Worm (Caenorhabditis elegans): ENCODE data around the gene nhr-28.

The nhr-28 gene

DNA sequence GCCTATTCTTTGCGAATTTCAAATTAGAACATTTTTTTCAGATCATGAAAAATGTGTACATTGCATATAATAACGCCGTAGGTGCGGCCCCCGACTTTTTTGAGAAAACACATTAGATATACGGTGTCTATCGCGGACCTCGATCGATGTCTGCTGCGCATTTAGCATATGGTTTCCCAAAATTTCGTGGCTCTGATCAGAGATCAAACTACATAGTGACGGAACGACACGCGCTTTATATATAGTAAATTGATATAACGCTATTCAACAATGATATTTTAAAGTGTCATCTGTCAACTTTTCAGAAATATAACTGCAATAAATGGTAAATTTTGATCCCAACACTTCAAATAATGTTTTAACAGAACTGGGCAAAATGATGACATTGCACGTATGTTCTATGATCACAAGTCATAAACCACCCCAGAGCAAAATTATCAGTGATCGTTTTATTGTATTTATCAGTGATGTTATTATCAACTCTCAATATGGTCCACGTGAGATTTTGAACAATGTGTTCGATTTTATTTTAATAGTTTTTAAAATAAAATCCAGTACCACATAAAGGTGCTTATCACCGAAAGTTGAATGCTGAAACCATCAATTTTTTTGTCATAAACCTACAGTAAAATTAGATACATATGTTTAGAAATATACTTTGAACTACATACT is 8.4 kb upstream of the nhr-28 start:
- TF ChIP-seq klf-2 (GFP tag; conservative IDR thresholded peaks at IDR 0.05) (no peak), ref-1 (GFP tag; conservative IDR thresholded peaks at IDR 0.05) (no peak)

- TF ChIP-seq klf-2 (GFP tag; conservative IDR thresholded peaks at IDR 0.05) (no peak), med-1 (GFP tag; optimal IDR thresholded peaks at IDR 0.05; ENCODE audit: insufficient read depth) (no peak), flt-1 (GFP tag; IDR thresholded peaks at IDR 0.05) (no peak), ztf-29 (GFP tag; IDR thresholded peaks at IDR 0.05) (no peak), cog-1 (tag; optimal IDR thresholded peaks at IDR 0.05) (no peak), tab-1 (GFP tag; IDR thresholded peaks at IDR 0.05) (no peak), ref-1 (GFP tag; conservative IDR thresholded peaks at IDR 0.05) (no peak)
Measured at ce11 chrX:16349019-16349418, 5.8 kb upstream of the nhr-28 start.

ce11 chrX:16352503-16352902 is 2.3 kb upstream of the nhr-28 start:
- no peak for TF ChIP-seq klf-2 (GFP tag; conservative IDR thresholded peaks at IDR 0.05)
- no peak for TF ChIP-seq ztf-23 (GFP tag; IDR thresholded peaks at IDR 0.05)
- no peak for TF ChIP-seq tab-1 (GFP tag; IDR thresholded peaks at IDR 0.05)
- TF ChIP-seq med-1 (GFP tag; optimal IDR thresholded peaks at IDR 0.05; ENCODE audit: insufficient read depth), result no peak
- TF ChIP-seq ref-1 (GFP tag; conservative IDR thresholded peaks at IDR 0.05), result no peak
- TF ChIP-seq cog-1 (tag; optimal IDR thresholded peaks at IDR 0.05), result no peak
- TF ChIP-seq T22C8.4 (GFP tag; IDR thresholded peaks at IDR 0.05), result no peak
- no peak for TF ChIP-seq flt-1 (GFP tag; IDR thresholded peaks at IDR 0.05)
- TF ChIP-seq ztf-29 (GFP tag; IDR thresholded peaks at IDR 0.05), result no peak

DNA sequence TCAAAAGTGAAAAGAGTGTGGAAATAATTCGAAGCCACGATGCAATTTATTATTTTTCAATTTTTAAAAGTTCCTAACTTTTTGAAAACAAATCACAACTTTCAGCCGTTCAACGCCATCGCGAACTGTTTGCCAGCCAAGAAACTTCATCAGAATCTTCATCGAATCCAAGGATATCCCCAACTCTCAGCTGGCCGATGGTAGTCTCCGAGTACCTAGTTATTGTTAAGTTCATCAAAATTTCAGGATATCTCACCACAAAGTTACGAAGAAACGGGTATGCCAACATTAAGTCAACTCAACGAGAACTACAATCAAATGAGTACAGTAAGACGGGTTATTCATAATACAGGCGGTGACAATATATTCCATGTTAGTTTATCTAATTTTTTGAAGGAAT is 1.6 kb downstream of the nhr-28 start:
- TF ChIP-seq cog-1 (tag; optimal IDR thresholded peaks at IDR 0.05) (no peak), ztf-29 (GFP tag; IDR thresholded peaks at IDR 0.05) (no peak), klf-2 (GFP tag; conservative IDR thresholded peaks at IDR 0.05) (no peak), tab-1 (GFP tag; IDR thresholded peaks at IDR 0.05) (no peak), ref-1 (GFP tag; conservative IDR thresholded peaks at IDR 0.05) (no peak), T22C8.4 (GFP tag; IDR thresholded peaks at IDR 0.05) (no peak), med-1 (GFP tag; optimal IDR thresholded peaks at IDR 0.05; ENCODE audit: insufficient read depth) (no peak)

- TF ChIP-seq ztf-23 (GFP tag; IDR thresholded peaks at IDR 0.05) (no peak), tab-1 (GFP tag; IDR thresholded peaks at IDR 0.05) (0 out of 2 replicates have a peak, but pooled peaks have one; percentile 54), T22C8.4 (GFP tag; IDR thresholded peaks at IDR 0.05) (no peak)
Measured at ce11 chrX:16357531-16357930, 2.8 kb downstream of the nhr-28 start.

- TF ChIP-seq ref-1 (GFP tag; conservative IDR thresholded peaks at IDR 0.05) (no peak), cog-1 (tag; optimal IDR thresholded peaks at IDR 0.05) (no peak), tab-1 (GFP tag; IDR thresholded peaks at IDR 0.05) (no peak), ztf-29 (GFP tag; IDR thresholded peaks at IDR 0.05) (no peak), flt-1 (GFP tag; IDR thresholded peaks at IDR 0.05) (no peak), ztf-23 (GFP tag; IDR thresholded peaks at IDR 0.05) (no peak), T22C8.4 (GFP tag; IDR thresholded peaks at IDR 0.05) (no peak), klf-2 (GFP tag; conservative IDR thresholded peaks at IDR 0.05) (no peak)
Measured at ce11 chrX:16361001-16361400, 6.2 kb downstream of the nhr-28 start.

DNA sequence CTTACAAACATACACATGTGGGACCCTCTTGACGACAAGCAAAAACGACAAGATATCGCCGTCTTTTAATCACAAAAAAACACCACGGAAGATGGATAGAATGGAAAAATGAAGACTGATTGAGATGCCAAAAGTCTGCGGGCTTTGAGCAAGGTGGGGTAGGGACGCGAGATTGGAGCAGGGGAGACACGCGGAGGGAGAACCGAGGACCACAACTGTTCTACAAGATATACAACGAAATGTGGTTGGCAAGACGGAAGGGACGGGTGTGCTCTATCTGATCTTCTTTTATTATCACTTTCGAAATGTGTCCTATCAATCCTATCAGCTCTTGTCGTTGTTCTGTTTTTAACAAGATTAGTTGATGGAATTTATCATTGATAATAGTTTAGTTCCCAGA is 8.9 kb downstream of the nhr-28 start:
- TF ChIP-seq cog-1 (tag; optimal IDR thresholded peaks at IDR 0.05) (no peak), ztf-29 (GFP tag; IDR thresholded peaks at IDR 0.05) (no peak), ref-1 (GFP tag; conservative IDR thresholded peaks at IDR 0.05) (no peak), klf-2 (GFP tag; conservative IDR thresholded peaks at IDR 0.05) (no peak), ztf-23 (GFP tag; IDR thresholded peaks at IDR 0.05) (no peak), tab-1 (GFP tag; IDR thresholded peaks at IDR 0.05) (no peak), med-1 (GFP tag; optimal IDR thresholded peaks at IDR 0.05; ENCODE audit: insufficient read depth) (no peak), T22C8.4 (GFP tag; IDR thresholded peaks at IDR 0.05) (no peak), flt-1 (GFP tag; IDR thresholded peaks at IDR 0.05) (no peak)

- TF ChIP-seq ztf-23 (GFP tag; IDR thresholded peaks at IDR 0.05) (no peak), ref-1 (GFP tag; conservative IDR thresholded peaks at IDR 0.05) (no peak), ztf-29 (GFP tag; IDR thresholded peaks at IDR 0.05) (no peak), tab-1 (GFP tag; IDR thresholded peaks at IDR 0.05) (no peak), med-1 (GFP tag; optimal IDR thresholded peaks at IDR 0.05; ENCODE audit: insufficient read depth) (no peak), klf-2 (GFP tag; conservative IDR thresholded peaks at IDR 0.05) (no peak), T22C8.4 (GFP tag; IDR thresholded peaks at IDR 0.05) (no peak), flt-1 (GFP tag; IDR thresholded peaks at IDR 0.05) (no peak), cog-1 (tag; optimal IDR thresholded peaks at IDR 0.05) (no peak)
Measured at ce11 chrX:16366508-16366907, 11.7 kb downstream of the nhr-28 start.

- TF ChIP-seq klf-2 (GFP tag; conservative IDR thresholded peaks at IDR 0.05), result no peak
- TF ChIP-seq cog-1 (tag; optimal IDR thresholded peaks at IDR 0.05), result no peak
- TF ChIP-seq ztf-29 (GFP tag; IDR thresholded peaks at IDR 0.05), result no peak
- no peak for TF ChIP-seq flt-1 (GFP tag; IDR thresholded peaks at IDR 0.05)
- TF ChIP-seq ref-1 (GFP tag; conservative IDR thresholded peaks at IDR 0.05), result no peak
- TF ChIP-seq T22C8.4 (GFP tag; IDR thresholded peaks at IDR 0.05), result no peak
- no peak for TF ChIP-seq ztf-23 (GFP tag; IDR thresholded peaks at IDR 0.05)
Measured at ce11 chrX:16366993-16367392, 12.2 kb downstream of the nhr-28 start, which contains the start of gene ace-1. ace-1 (plus strand) TSS chrX:16367293.

- no peak for TF ChIP-seq ztf-23 (GFP tag; IDR thresholded peaks at IDR 0.05)
- no peak for TF ChIP-seq med-1 (GFP tag; optimal IDR thresholded peaks at IDR 0.05; ENCODE audit: insufficient read depth)
- no peak for TF ChIP-seq T22C8.4 (GFP tag; IDR thresholded peaks at IDR 0.05)
- no peak for TF ChIP-seq flt-1 (GFP tag; IDR thresholded peaks at IDR 0.05)
- TF ChIP-seq ref-1 (GFP tag; conservative IDR thresholded peaks at IDR 0.05), result no peak
- no peak for TF ChIP-seq tab-1 (GFP tag; IDR thresholded peaks at IDR 0.05)
Measured at ce11 chrX:16368969-16369368, 14.2 kb downstream of the nhr-28 start.
